Worm (Caenorhabditis elegans): ENCODE measurements around the gene C50C3.1.
A peak's percentile ranks its signal among the peaks of the same experiment; 100 is the strongest.

Gene C50C3.1

ce11 chrIII:8155166-8155565 is 36.6 kb upstream of the C50C3.1 start, which contains the start of gene D2007.1:
D2007.1 (plus strand) TSS chrIII:8155466.
- peak; percentile 32 for TF ChIP-seq C34F6.9 (tag; optimal IDR thresholded peaks at IDR 0.05)
- TF ChIP-seq lin-39 (tag; optimal IDR thresholded peaks at IDR 0.05): no peak
- TF ChIP-seq nhr-12 (tag; optimal IDR thresholded peaks at IDR 0.05): no peak
- peak in 1 of 2 experiments; percentile 1 for TF ChIP-seq lsy-2 (tag; optimal IDR thresholded peaks at IDR 0.05)
- TF ChIP-seq R02D3.7 (tag; optimal IDR thresholded peaks at IDR 0.05): no peak

DNA sequence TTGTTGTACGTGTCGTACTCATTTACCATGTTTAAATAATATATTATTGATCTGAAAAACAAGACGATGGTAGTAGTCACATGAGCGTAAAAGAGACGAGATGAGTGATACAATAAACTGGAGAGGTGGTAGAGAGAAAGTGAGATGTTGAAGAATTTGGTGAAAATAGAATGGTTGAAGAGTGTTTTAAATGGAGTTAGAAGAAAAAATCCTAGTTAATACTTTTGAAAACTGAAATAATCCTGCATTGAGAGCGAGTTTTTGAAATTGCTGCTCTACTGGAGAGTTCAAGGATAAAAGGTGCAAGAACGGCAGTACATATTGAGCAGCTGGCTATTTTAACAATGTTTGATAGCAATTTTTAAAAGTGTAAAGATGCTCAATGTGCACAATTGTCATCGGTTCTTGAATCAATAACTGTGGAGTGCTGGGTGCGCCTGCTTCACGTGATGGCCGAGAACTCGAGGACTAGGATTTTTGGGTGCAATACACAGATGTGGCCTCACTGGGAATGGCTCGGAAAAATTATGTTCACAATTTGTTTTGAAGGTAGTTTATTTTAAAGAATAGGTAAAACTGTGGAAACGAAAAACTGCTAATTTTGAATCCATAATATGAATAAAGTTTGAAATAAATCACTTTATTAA is 33.5 kb upstream of the C50C3.1 start, which contains the start of gene atg-13:
TSS of gene atg-13 (minus strand) at position 51 of the 647 bp plus-strand sequence.
- TF ChIP-seq ztf-11 (tag; optimal IDR thresholded peaks at IDR 0.05) (no peak), gmeb-1 (tag; optimal IDR thresholded peaks at IDR 0.05) (peak; percentile 8), ZK546.5 (tag; optimal IDR thresholded peaks at IDR 0.05) (no peak), nhr-129 (tag; optimal IDR thresholded peaks at IDR 0.05) (peak; percentile 17), Y55F3AM.14 (GFP tag; optimal IDR thresholded peaks at IDR 0.05) (no peak), mdl-1 (tag; optimal IDR thresholded peaks at IDR 0.05) (no peak), fos-1 (tag; optimal IDR thresholded peaks at IDR 0.05) (peak; percentile 1), lsy-2 (tag; optimal IDR thresholded peaks at IDR 0.05) (peak in 1 of 2 experiments; percentile 34), nhr-77 (tag; optimal IDR thresholded peaks at IDR 0.05) (no peak), unc-62 (GFP tag; optimal IDR thresholded peaks at IDR 0.05) (no peak), snpc-4 (tag; optimal IDR thresholded peaks at IDR 0.05) (no peak), nhr-12 (tag; optimal IDR thresholded peaks at IDR 0.05) (no peak), dmd-4 (tag; optimal IDR thresholded peaks at IDR 0.05) (no peak), lin-11 (tag; optimal IDR thresholded peaks at IDR 0.05) (no peak)

- TF ChIP-seq alr-1 (tag; optimal IDR thresholded peaks at IDR 0.05) (no peak), ZK546.5 (tag; optimal IDR thresholded peaks at IDR 0.05) (no peak), nhr-6 (tag; optimal IDR thresholded peaks at IDR 0.05) (no peak), crh-2 (tag; optimal IDR thresholded peaks at IDR 0.05) (no peak), snpc-4 (tag; optimal IDR thresholded peaks at IDR 0.05) (no peak), zag-1 (tag; optimal IDR thresholded peaks at IDR 0.05) (no peak), sma-9 (GFP tag; optimal IDR thresholded peaks at IDR 0.05) (no peak), sma-9 (tag; optimal IDR thresholded peaks at IDR 0.05) (no peak), nhr-129 (tag; optimal IDR thresholded peaks at IDR 0.05) (no peak), fos-1 (tag; optimal IDR thresholded peaks at IDR 0.05) (no peak), lin-13 (GFP tag; optimal IDR thresholded peaks at IDR 0.05) (no peak), ama-1 (optimal IDR thresholded peaks at IDR 0.05) (no peak), mdl-1 (tag; optimal IDR thresholded peaks at IDR 0.05) (no peak), ztf-4 (tag; optimal IDR thresholded peaks at IDR 0.05) (no peak), nhr-23 (tag; optimal IDR thresholded peaks at IDR 0.05) (no peak), nhr-12 (tag; optimal IDR thresholded peaks at IDR 0.05) (no peak), unc-62 (GFP tag; optimal IDR thresholded peaks at IDR 0.05) (no peak), peb-1 (tag; optimal IDR thresholded peaks at IDR 0.05) (no peak), nhr-77 (tag; optimal IDR thresholded peaks at IDR 0.05) (no peak)
These were observed 30.6 kb upstream of the C50C3.1 start, which contains the start of gene inpp-5K for ce11 chrIII:8161238-8161637. inpp-5K (minus strand) TSS chrIII:8161338.

- TF ChIP-seq nhr-25 (tag; optimal IDR thresholded peaks at IDR 0.05): no peak
- TF ChIP-seq sma-9 (GFP tag; optimal IDR thresholded peaks at IDR 0.05): no peak
- TF ChIP-seq sma-9 (tag; optimal IDR thresholded peaks at IDR 0.05): no peak
- no peak for TF ChIP-seq alr-1 (tag; optimal IDR thresholded peaks at IDR 0.05)
- TF ChIP-seq unc-55 (GFP tag; optimal IDR thresholded peaks at IDR 0.05): peak; percentile 9
These were observed 28.5 kb upstream of the C50C3.1 start, which contains the start of gene bath-42 for ce11 chrIII:8163283-8163682. bath-42 (minus strand) TSS chrIII:8163383.

ce11 chrIII:8163788-8164423 is 27.9 kb upstream of the C50C3.1 start, which contains the start of gene prp-8:
prp-8 (plus strand) TSS chrIII:8164373.
- peak; percentile 30 for TF ChIP-seq ceh-82 (tag; optimal IDR thresholded peaks at IDR 0.05)
- TF ChIP-seq C34F6.9 (tag; optimal IDR thresholded peaks at IDR 0.05): peak; percentile 96
- TF ChIP-seq skn-1 (tag; optimal IDR thresholded peaks at IDR 0.05): no peak
- TF ChIP-seq ztf-11 (tag; optimal IDR thresholded peaks at IDR 0.05): no peak
- TF ChIP-seq F13H6.1 (tag; optimal IDR thresholded peaks at IDR 0.05): peak; percentile 88
- TF ChIP-seq peb-1 (tag; optimal IDR thresholded peaks at IDR 0.05): no peak
- TF ChIP-seq sma-9 (GFP tag; optimal IDR thresholded peaks at IDR 0.05): peak; percentile 88
- no peak for TF ChIP-seq sma-9 (tag; optimal IDR thresholded peaks at IDR 0.05)
- peak; percentile 82 for TF ChIP-seq blmp-1 (tag; optimal IDR thresholded peaks at IDR 0.05; ENCODE audit: insufficient read depth)
- peak; percentile 79 for TF ChIP-seq mab-5 (tag; optimal IDR thresholded peaks at IDR 0.05)
- TF ChIP-seq nhr-77 (tag; optimal IDR thresholded peaks at IDR 0.05): no peak
- TF ChIP-seq nhr-129 (tag; optimal IDR thresholded peaks at IDR 0.05): peak; percentile 90
- peak; percentile 48 for TF ChIP-seq ama-1 (optimal IDR thresholded peaks at IDR 0.05)
- TF ChIP-seq elt-1 (tag; optimal IDR thresholded peaks at IDR 0.05): no peak
- no peak for TF ChIP-seq nhr-12 (tag; optimal IDR thresholded peaks at IDR 0.05)
- no peak for TF ChIP-seq unc-39 (tag; optimal IDR thresholded peaks at IDR 0.05)
- TF ChIP-seq lsy-2 (tag; optimal IDR thresholded peaks at IDR 0.05): peak; percentile 96 to 99
- no peak for TF ChIP-seq snpc-4 (tag; optimal IDR thresholded peaks at IDR 0.05)
- peak; percentile 91 for TF ChIP-seq lin-13 (GFP tag; optimal IDR thresholded peaks at IDR 0.05)
- TF ChIP-seq elt-3 (tag; optimal IDR thresholded peaks at IDR 0.05): no peak
- peak; percentile 72 for TF ChIP-seq fos-1 (tag; optimal IDR thresholded peaks at IDR 0.05)
- peak; percentile 91 for TF ChIP-seq sem-4 (tag; optimal IDR thresholded peaks at IDR 0.05)
- TF ChIP-seq nhr-23 (tag; optimal IDR thresholded peaks at IDR 0.05): no peak
- peak; percentile 71 for TF ChIP-seq nhr-21 (tag; optimal IDR thresholded peaks at IDR 0.05)
- TF ChIP-seq gmeb-1 (tag; optimal IDR thresholded peaks at IDR 0.05): peak; percentile 88
- no peak for TF ChIP-seq nhr-11 (tag; optimal IDR thresholded peaks at IDR 0.05)
- peak; percentile 78 for TF ChIP-seq ztf-4 (tag; optimal IDR thresholded peaks at IDR 0.05)
